Worm (Caenorhabditis elegans): ENCODE data around the gene C34C12.6.

C34C12.6 gene

DNA sequence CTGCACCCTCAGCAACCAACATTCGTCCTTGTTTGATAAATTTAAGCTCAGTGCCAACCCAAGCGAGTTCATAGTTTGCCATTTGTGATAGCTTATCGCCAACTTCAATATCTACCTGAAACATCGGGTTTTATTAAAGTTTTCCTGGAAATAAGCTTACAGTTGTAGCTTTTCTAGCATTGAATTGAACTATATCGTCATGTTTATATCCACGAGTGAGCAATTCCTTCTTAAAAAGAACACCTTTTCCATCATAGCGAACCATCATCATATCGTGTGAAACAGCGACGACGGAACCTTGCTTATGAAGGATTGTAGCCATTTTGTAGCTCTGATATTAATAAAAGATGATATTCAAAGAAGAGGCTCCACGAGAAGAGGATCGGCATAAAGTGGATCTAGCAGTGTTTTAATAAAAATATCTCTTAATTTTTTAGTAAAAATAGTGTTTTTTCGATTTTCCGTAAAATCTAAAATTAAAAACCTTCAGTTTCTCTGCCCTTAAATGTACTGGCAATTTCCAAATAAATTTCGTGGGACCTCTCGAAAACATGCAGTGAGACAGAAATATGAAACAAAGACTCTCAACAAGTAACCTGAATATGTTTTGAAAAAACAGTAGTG, 19.9 kb downstream of the C34C12.6 start, which contains the start of gene M01F1.8:
Gene M01F1.8, minus strand, starts transcription at position 335 of the 624 bp plus-strand sequence.
- TF ChIP-seq ceh-32 (tag; optimal IDR thresholded peaks at IDR 0.05; ENCODE audit: poor library complexity) (no peak), daf-19 (GFP tag; conservative IDR thresholded peaks at IDR 0.05) (0 out of 2 replicates have a peak, but pooled peaks have one; percentile 23), R02D3.7 (tag; optimal IDR thresholded peaks at IDR 0.05) (no peak), nhr-237 (tag; optimal IDR thresholded peaks at IDR 0.05) (no peak), nhr-6 (tag; optimal IDR thresholded peaks at IDR 0.05) (no peak), madf-9 (GFP tag; conservative IDR thresholded peaks at IDR 0.05) (no peak), ceh-82 (tag; optimal IDR thresholded peaks at IDR 0.05) (no peak), jun-1 (tag; optimal IDR thresholded peaks at IDR 0.05) (no peak), ztf-11 (tag; optimal IDR thresholded peaks at IDR 0.05) (no peak), nhr-77 (tag; optimal IDR thresholded peaks at IDR 0.05) (no peak), snpc-4 (tag; optimal IDR thresholded peaks at IDR 0.05) (no peak), mdl-1 (tag; optimal IDR thresholded peaks at IDR 0.05) (no peak), dmd-8 (GFP tag; IDR thresholded peaks at IDR 0.05) (no peak), nhr-76 (tag; optimal IDR thresholded peaks at IDR 0.05) (no peak), cey-2 (tag; optimal IDR thresholded peaks at IDR 0.05; ENCODE audit: borderline replicate concordance, insufficient read depth) (no peak), spr-3 (GFP tag; optimal IDR thresholded peaks at IDR 0.05) (no peak), ceh-62 (tag; optimal IDR thresholded peaks at IDR 0.05) (no peak), attf-4 (tag; optimal IDR thresholded peaks at IDR 0.05) (no peak), egl-27 (tag; optimal IDR thresholded peaks at IDR 0.05) (no peak), F26F4.8 (GFP tag; conservative IDR thresholded peaks at IDR 0.05) (no peak), fkh-10 (GFP tag; optimal IDR thresholded peaks at IDR 0.05) (no peak), F10B5.3 (tag; optimal IDR thresholded peaks at IDR 0.05) (peak; percentile 54), lin-1 (GFP tag; IDR thresholded peaks at IDR 0.05) (no peak), lin-38 (GFP tag; IDR thresholded peaks at IDR 0.05) (peak; percentile 61), nhr-28 (tag; optimal IDR thresholded peaks at IDR 0.05) (no peak), snpc-1.2 (GFP tag; IDR thresholded peaks at IDR 0.05) (peak; percentile 29; the same call in 1 of the 2 replicates), lim-7 (GFP tag; IDR thresholded peaks at IDR 0.05) (no peak), mes-2 (tag; optimal IDR thresholded peaks at IDR 0.05; ENCODE audit: poor library complexity, severe bottlenecking) (no peak), nhr-10 (tag; optimal IDR thresholded peaks at IDR 0.05) (no peak), Y105C5A.15 (GFP tag; IDR thresholded peaks at IDR 0.05) (0 out of 2 replicates have a peak, but pooled peaks have one; percentile 28), zip-11 (GFP tag; IDR thresholded peaks at IDR 0.05) (no peak), F49E8.2 (tag; optimal IDR thresholded peaks at IDR 0.05; ENCODE audit: borderline replicate concordance) (peak; percentile 46), spr-1 (tag; optimal IDR thresholded peaks at IDR 0.05) (no peak), unc-62 (GFP tag; optimal IDR thresholded peaks at IDR 0.05 in 1 of 2) (peak in 1 of 2 experiments; percentile 77), unc-62 (tag; optimal IDR thresholded peaks at IDR 0.05) (no peak), daf-16 (GFP tag; optimal IDR thresholded peaks at IDR 0.05) (peak in 1 of 2 experiments; percentile 11), daf-16 (tag; optimal IDR thresholded peaks at IDR 0.05) (peak; percentile 3), dpl-1 (GFP tag; optimal IDR thresholded peaks at IDR 0.05) (no peak), nhr-48 (tag; optimal IDR thresholded peaks at IDR 0.05) (no peak), mdt-29 (GFP tag; IDR thresholded peaks at IDR 0.05) (no peak), dmd-6 (GFP tag; IDR thresholded peaks at IDR 0.05) (no peak), zfp-3 (GFP tag; conservative IDR thresholded peaks at IDR 0.05) (no peak), dmd-9 (GFP tag; IDR thresholded peaks at IDR 0.05) (no peak), zfp-2 (tag; optimal IDR thresholded peaks at IDR 0.05) (no peak), hif-1 (tag; optimal IDR thresholded peaks at IDR 0.05) (no peak)
